Worm (Caenorhabditis elegans): ENCODE data around the gene lgc-25.
A peak's percentile ranks its signal among the peaks of the same experiment; 100 is the strongest.

The lgc-25 gene

DNA sequence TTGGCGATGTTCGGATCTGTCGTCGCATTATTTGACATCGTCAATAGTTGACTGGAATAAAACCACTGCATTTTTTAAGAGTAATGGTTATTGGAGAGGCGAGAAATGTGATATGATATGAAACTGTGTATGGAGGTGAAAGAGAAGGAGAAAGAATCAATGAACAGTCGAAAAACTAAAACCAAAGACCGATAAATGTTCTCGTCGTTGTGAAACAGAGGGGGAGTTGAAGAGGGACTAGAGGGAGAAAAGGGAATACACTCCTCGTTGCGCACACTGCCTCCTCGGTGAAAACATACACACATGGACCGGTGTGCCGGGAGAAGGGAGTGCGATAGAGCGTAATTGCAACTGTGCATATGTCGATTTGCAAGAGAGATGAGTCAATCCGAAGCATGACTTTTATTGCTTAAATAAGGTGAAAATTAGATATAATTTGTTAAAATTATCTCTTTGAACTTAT lies 8.1 kb upstream of the lgc-25 start, which contains the start of gene sym-4:
TSS of gene sym-4 (minus strand) at position 51 of the 463 bp plus-strand sequence.
- peak; percentile 93 for TF ChIP-seq aha-1 (tag)
- TF ChIP-seq lin-1 (GFP tag; IDR thresholded peaks at IDR 0.05) = peak; percentile 89
- TF ChIP-seq php-3 (GFP tag; IDR thresholded peaks at IDR 0.05) = peak; percentile 49; the same call in 1 of the 2 replicates
- TF ChIP-seq unc-39 (tag; optimal IDR thresholded peaks at IDR 0.05) = no peak
- TF ChIP-seq lin-29 (GFP tag; IDR thresholded peaks at IDR 0.05) = no peak
- TF ChIP-seq zfp-3 (GFP tag; conservative IDR thresholded peaks at IDR 0.05) = peak; percentile 82
- peak; percentile 80 for TF ChIP-seq tra-1 (GFP tag; IDR thresholded peaks at IDR 0.05)
- TF ChIP-seq daf-12 (tag; optimal IDR thresholded peaks at IDR 0.05) = no peak
- no peak for TF ChIP-seq zip-2 (tag; optimal IDR thresholded peaks at IDR 0.05)
- no peak for TF ChIP-seq F44E2.7 (GFP tag; IDR thresholded peaks at IDR 0.05)
- peak; percentile 85 for TF ChIP-seq nhr-48 (tag; optimal IDR thresholded peaks at IDR 0.05)
- TF ChIP-seq fkh-10 (GFP tag; optimal IDR thresholded peaks at IDR 0.05) = peak; percentile 35
- no peak for TF ChIP-seq D1046.2 (GFP tag; IDR thresholded peaks at IDR 0.05)
- no peak for TF ChIP-seq unc-130 (GFP tag; optimal IDR thresholded peaks at IDR 0.05)
- TF ChIP-seq lin-13 (GFP tag; optimal IDR thresholded peaks at IDR 0.05) = peak; percentile 95
- TF ChIP-seq F37D6.2 (tag; optimal IDR thresholded peaks at IDR 0.05) = peak; percentile 41
- TF ChIP-seq R02D3.7 (tag; optimal IDR thresholded peaks at IDR 0.05) = no peak
- TF ChIP-seq nhr-77 (tag; optimal IDR thresholded peaks at IDR 0.05) = peak; percentile 97
- peak; percentile 91 for TF ChIP-seq nhr-6 (tag; optimal IDR thresholded peaks at IDR 0.05)
- TF ChIP-seq daf-19 (GFP tag; conservative IDR thresholded peaks at IDR 0.05) = 0 out of 2 replicates have a peak, but pooled peaks have one; percentile 47
- peak; percentile 32 for TF ChIP-seq nhr-237 (tag; optimal IDR thresholded peaks at IDR 0.05)
- no peak for TF ChIP-seq unc-62 (GFP tag; optimal IDR thresholded peaks at IDR 0.05 in 1 of 2)
- no peak for TF ChIP-seq unc-62 (tag; optimal IDR thresholded peaks at IDR 0.05)
- TF ChIP-seq ctbp-1 (GFP tag; IDR thresholded peaks at IDR 0.05) = peak; percentile 83
- peak; percentile 96 for TF ChIP-seq nhr-11 (tag; optimal IDR thresholded peaks at IDR 0.05)
- TF ChIP-seq lim-7 (GFP tag; IDR thresholded peaks at IDR 0.05) = 0 out of 2 replicates have a peak, but pooled peaks have one; percentile 43
- TF ChIP-seq T26A8.4 (GFP tag; IDR thresholded peaks at IDR 0.05) = peak; percentile 88
- TF ChIP-seq vab-7 (GFP tag; IDR thresholded peaks at IDR 0.05) = peak; percentile 40; the same call in 1 of the 2 replicates
- peak; percentile 89 for TF ChIP-seq rbr-2 (tag; optimal IDR thresholded peaks at IDR 0.05)
- TF ChIP-seq Y75B8A.6 (GFP tag; IDR thresholded peaks at IDR 0.05) = no peak
- no peak for TF ChIP-seq snpc-4 (tag; optimal IDR thresholded peaks at IDR 0.05)
- peak; percentile 90 for TF ChIP-seq nhr-25 (tag; optimal IDR thresholded peaks at IDR 0.05; ENCODE audit: borderline replicate concordance, insufficient read depth)
- peak; percentile 82 for TF ChIP-seq spr-1 (tag; optimal IDR thresholded peaks at IDR 0.05)
- peak; percentile 76 for TF ChIP-seq arid-1 (GFP tag; conservative IDR thresholded peaks at IDR 0.05)
- peak; percentile 24 for TF ChIP-seq ama-1 (optimal IDR thresholded peaks at IDR 0.05)
- TF ChIP-seq hlh-30 (tag; optimal IDR thresholded peaks at IDR 0.05; ENCODE audit: insufficient read depth) = peak; percentile 94
- TF ChIP-seq daf-16 (GFP tag; optimal IDR thresholded peaks at IDR 0.05) = peak in 1 of 2 experiments; percentile 32
- peak; percentile 89 for TF ChIP-seq daf-16 (tag; optimal IDR thresholded peaks at IDR 0.05)
- peak; percentile 82; the same call in 1 of the 2 replicates for TF ChIP-seq nhr-42 (GFP tag; IDR thresholded peaks at IDR 0.05)
- no peak for TF ChIP-seq tag-97 (GFP tag; IDR thresholded peaks at IDR 0.05)
- TF ChIP-seq sdz-12 (GFP tag; optimal IDR thresholded peaks at IDR 0.05) = no peak
- peak; percentile 81 to 98 for TF ChIP-seq mdl-1 (tag; optimal IDR thresholded peaks at IDR 0.05)
- TF ChIP-seq ceh-20 (GFP tag; IDR thresholded peaks at IDR 0.05) = peak; percentile 90
- TF ChIP-seq lir-3 (tag; optimal IDR thresholded peaks at IDR 0.05) = no peak
- TF ChIP-seq attf-4 (tag; optimal IDR thresholded peaks at IDR 0.05) = peak; percentile 50
- TF ChIP-seq dmd-6 (GFP tag; IDR thresholded peaks at IDR 0.05) = peak; percentile 96
- TF ChIP-seq gei-8 (GFP tag; optimal IDR thresholded peaks at IDR 0.05) = no peak
- no peak for TF ChIP-seq F49E8.2 (tag; optimal IDR thresholded peaks at IDR 0.05; ENCODE audit: borderline replicate concordance)
- TF ChIP-seq ceh-44 (GFP tag; IDR thresholded peaks at IDR 0.05) = no peak
- peak; percentile 65 for TF ChIP-seq ceh-28 (tag; optimal IDR thresholded peaks at IDR 0.05)
- TF ChIP-seq hlh-11 (tag; optimal IDR thresholded peaks at IDR 0.05) = peak; percentile 99
- TF ChIP-seq fos-1 (tag; optimal IDR thresholded peaks at IDR 0.05) = no peak
- no peak for TF ChIP-seq zfp-2 (tag; optimal IDR thresholded peaks at IDR 0.05)
